Worm (Caenorhabditis elegans): Measurements from ENCODE around the gene ZK616.65.

DNA sequence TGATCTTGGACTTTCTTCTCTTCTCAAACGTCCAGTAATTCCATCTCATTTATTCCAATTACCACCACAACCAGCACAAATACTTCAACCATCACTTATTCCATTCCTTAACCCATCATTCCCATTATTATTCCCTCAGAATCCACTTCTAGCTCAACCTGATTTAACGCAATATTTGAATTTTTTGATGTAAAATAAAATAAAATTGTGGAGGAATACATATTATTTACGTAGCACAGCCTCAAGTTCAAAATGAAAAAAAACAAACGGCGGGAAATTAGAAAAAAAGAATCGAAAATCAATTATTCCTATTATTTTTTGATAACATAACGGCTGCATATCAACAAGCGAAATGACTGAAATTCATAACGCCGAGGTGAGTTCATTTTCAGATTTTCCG lies 5.7 kb downstream of the ZK616.65 start, which contains the start of gene ZK616.61:
- TF ChIP-seq him-1 (tag; optimal IDR thresholded peaks at IDR 0.05) (no peak), W03F9.2 (tag; optimal IDR thresholded peaks at IDR 0.05) (no peak), dao-5 (tag; optimal IDR thresholded peaks at IDR 0.05) (no peak)
